Worm (Caenorhabditis elegans) whole organism, L1 larva: ENCODE results near the gene lin-18.
A peak's percentile ranks its signal among the peaks of the same experiment; 100 is the strongest.

ENCODE experiments used
- F16B12.6 ChIP-seq: fragments of 150-350 bp; optimal IDR thresholded peaks from 2 replicates; lab custom pipeline; 2014; ENCODE audit warnings: missing biosample characterization, missing genetic modification characterization
- Y116A8C.19 ChIP-seq: sonication (generic microtip); optimal IDR thresholded peaks from 2 replicates; lab custom pipeline; 2016; ENCODE audit warnings: missing compliant biosample characterization, missing genetic modification characterization, borderline replicate concordance
- alr-1 ChIP-seq: fragments of 200-800 bp; sonication (Bioruptor generic); optimal IDR thresholded peaks from 2 replicates; lab custom pipeline; 2018; ENCODE audit warnings: borderline replicate concordance, mild to moderate bottlenecking, missing genetic modification characterization, missing compliant biosample characterization
- ceh-88 ChIP-seq: fragments of 200-800 bp; sonication (Bioruptor generic); IDR thresholded peaks from 2 replicates; pipeline ENCODE4 v1.3.6; 2022; ENCODE audit warnings: missing genetic modification characterization, missing compliant biosample characterization
- dsc-1 ChIP-seq: sonication (generic microtip); optimal IDR thresholded peaks from 2 replicates; lab custom pipeline; 2016; ENCODE audit warnings: mild to moderate bottlenecking, missing genetic modification characterization, missing compliant biosample characterization
- efl-1 ChIP-seq, 4 experiments: fragments of 150-350 bp; optimal IDR thresholded peaks in 3 of 4; peaks in 1 of 4; 1 replicate in 1 of 4; 2 replicates in 3 of 4; lab custom pipeline; 2014; ENCODE audit warnings: missing biosample characterization in 2 of 4, missing genetic modification characterization in 2 of 4, missing genetic modification reagents in 2 of 4
- egl-27 ChIP-seq, 2 experiments: fragments of 150-350 bp in 1 of 2; sonication (generic microtip); optimal IDR thresholded peaks; 3 replicates each; lab custom pipeline; 2017 to 2018; ENCODE audit warnings: missing biosample characterization in 2 of 2, missing genetic modification characterization in 2 of 2, missing genetic modification reagents in 2 of 2
- elt-2 ChIP-seq: sonication (generic microtip); optimal IDR thresholded peaks from 2 replicates; lab custom pipeline; 2016; ENCODE audit warnings: missing genetic modification characterization, mild to moderate bottlenecking, inconsistent platforms, missing compliant biosample characterization, missing genetic modification reagents
- ets-5 ChIP-seq: fragments of 200-800 bp; sonication (Bioruptor generic); IDR thresholded peaks from 2 replicates; pipeline ENCODE4 v1.3.6; 2022; ENCODE audit warnings: missing genetic modification characterization, missing compliant biosample characterization
- fkh-4 ChIP-seq: sonication (generic microtip); optimal IDR thresholded peaks from 2 replicates; lab custom pipeline; 2016; ENCODE audit warnings: missing compliant biosample characterization, missing genetic modification characterization, borderline replicate concordance
- fos-1 ChIP-seq: fragments of 150-350 bp; optimal IDR thresholded peaks from 2 replicates; lab custom pipeline; 2014; ENCODE audit warnings: missing biosample characterization, missing genetic modification characterization
- grh-1 ChIP-seq: fragments of 200-800 bp; sonication (Bioruptor generic); IDR thresholded peaks from 2 replicates; pipeline ENCODE4 v1.3.6; 2022; ENCODE audit warnings: missing genetic modification reagents, missing genetic modification characterization, missing compliant biosample characterization
- hpl-2 ChIP-seq: fragments of 150-350 bp; optimal IDR thresholded peaks from 2 replicates; lab custom pipeline; 2014; ENCODE audit warnings: missing biosample characterization, missing genetic modification reagents, missing genetic modification characterization
- irx-1 ChIP-seq: sonication (generic microtip); optimal IDR thresholded peaks from 2 replicates; lab custom pipeline; 2016; ENCODE audit warnings: missing genetic modification characterization, missing compliant biosample characterization
- isw-1 ChIP-seq: fragments of 200-800 bp; sonication (Bioruptor generic); IDR thresholded peaks from 2 replicates; pipeline ENCODE4 v1.3.6; 2022; ENCODE audit warnings: missing genetic modification characterization, missing compliant biosample characterization
- jun-1 ChIP-seq: fragments of 150-350 bp; optimal IDR thresholded peaks from 2 replicates; lab custom pipeline; 2014; ENCODE audit warnings: missing biosample characterization, missing genetic modification reagents, missing genetic modification characterization
- lin-14 ChIP-seq: fragments of 200-800 bp; sonication (Bioruptor generic); optimal IDR thresholded peaks from 2 replicates; lab custom pipeline; 2018; ENCODE audit warnings: mild to moderate bottlenecking, missing genetic modification characterization, moderate library complexity, missing compliant biosample characterization
- lin-15B ChIP-seq: fragments of 150-350 bp; sonication (generic microtip); optimal IDR thresholded peaks from 3 replicates; lab custom pipeline; 2014; ENCODE audit warnings: missing biosample characterization, missing genetic modification characterization
- lin-35 ChIP-seq, 2 experiments: fragments of 150-350 bp; optimal IDR thresholded peaks; 2 replicates each; lab custom pipeline; 2014; ENCODE audit warnings: missing biosample characterization in 2 of 2, missing genetic modification characterization in 2 of 2, missing genetic modification reagents in 2 of 2
- lin-39 ChIP-seq: fragments of 150-350 bp; optimal IDR thresholded peaks from 2 replicates; lab custom pipeline; 2014; ENCODE audit warnings: missing biosample characterization, missing genetic modification reagents, missing genetic modification characterization
- mef-2 ChIP-seq: fragments of 150-350 bp; optimal IDR thresholded peaks from 2 replicates; lab custom pipeline; 2014; ENCODE audit warnings: missing biosample characterization, missing genetic modification characterization
- nhr-20 ChIP-seq: sonication (generic microtip); optimal IDR thresholded peaks from 2 replicates; lab custom pipeline; 2016; ENCODE audit warnings: mild to moderate bottlenecking, missing genetic modification characterization, missing compliant biosample characterization
- nhr-237 ChIP-seq: fragments of 150-350 bp; optimal IDR thresholded peaks from 2 replicates; lab custom pipeline; 2014; ENCODE audit warnings: missing biosample characterization, missing genetic modification characterization
- nhr-28 ChIP-seq: fragments of 150-350 bp; optimal IDR thresholded peaks from 2 replicates; lab custom pipeline; 2014; ENCODE audit warnings: missing biosample characterization, missing genetic modification characterization
- nhr-76 ChIP-seq: sonication (generic microtip); optimal IDR thresholded peaks from 2 replicates; lab custom pipeline; 2017; ENCODE audit warnings: missing biosample characterization, missing genetic modification characterization
- nhr-84 ChIP-seq: sonication (generic microtip); optimal IDR thresholded peaks from 2 replicates; lab custom pipeline; 2017; ENCODE audit warnings: missing biosample characterization, missing genetic modification characterization
- snpc-4 ChIP-seq: fragments of 150-350 bp; optimal IDR thresholded peaks from 2 replicates; lab custom pipeline; 2014; ENCODE audit warnings: missing biosample characterization, missing genetic modification characterization
- sox-4 ChIP-seq: sonication (generic microtip); optimal IDR thresholded peaks from 2 replicates; lab custom pipeline; 2016; ENCODE audit warnings: missing genetic modification characterization, missing compliant biosample characterization
- sptf-1 ChIP-seq: fragments of 150-350 bp; optimal IDR thresholded peaks from 2 replicates; lab custom pipeline; 2014; ENCODE audit warnings: missing biosample characterization, missing genetic modification characterization
- sup-37 ChIP-seq: fragments of 200-800 bp; sonication (Bioruptor generic); optimal IDR thresholded peaks from 2 replicates; lab custom pipeline; 2018; ENCODE audit warnings: mild to moderate bottlenecking, missing genetic modification characterization, missing compliant biosample characterization
- tbx-2 ChIP-seq: sonication (generic microtip); optimal IDR thresholded peaks from 2 replicates; lab custom pipeline; 2016; ENCODE audit warnings: missing genetic modification characterization, missing compliant biosample characterization
- unc-130 ChIP-seq: fragments of 150-350 bp; optimal IDR thresholded peaks from 2 replicates; lab custom pipeline; 2017; ENCODE audit warnings: missing biosample characterization, missing genetic modification characterization, inconsistent platforms
- unc-62 ChIP-seq: fragments of 150-350 bp; optimal IDR thresholded peaks from 2 replicates; lab custom pipeline; 2014; ENCODE audit warnings: missing biosample characterization, missing genetic modification reagents, missing genetic modification characterization
- unc-86 ChIP-seq: sonication (generic microtip); optimal IDR thresholded peaks from 2 replicates; lab custom pipeline; 2016; ENCODE audit warnings: missing genetic modification characterization, missing compliant biosample characterization
- unc-98 ChIP-seq: fragments of 200-800 bp; sonication (Bioruptor generic); IDR thresholded peaks from 2 replicates; pipeline ENCODE4 v1.3.6; 2022; ENCODE audit warnings: missing genetic modification characterization, missing compliant biosample characterization
- vab-15 ChIP-seq: sonication (generic microtip); optimal IDR thresholded peaks from 2 replicates; lab custom pipeline; 2017; ENCODE audit warnings: missing genotype, mild to moderate bottlenecking, missing genetic modification characterization, missing compliant biosample characterization
- xbp-1 ChIP-seq: sonication (generic microtip); optimal IDR thresholded peaks from 2 replicates; lab custom pipeline; 2016; ENCODE audit warnings: missing genetic modification characterization, missing compliant biosample characterization
- ztf-11 ChIP-seq, 2 experiments: sonication (generic microtip); optimal IDR thresholded peaks; 2 replicates each; lab custom pipeline; 2016 to 2017; ENCODE audit warnings: missing genetic modification characterization in 2 of 2, missing biosample characterization in 1 of 2, missing compliant biosample characterization in 1 of 2

lin-18 gene

ce11 chrX:3969980-3970403, 11.6 kb downstream of the lin-18 start (continued):
- TF ChIP-seq tbx-2 (tag; lab: Kevin White, UChicago) (peak; percentile 71), alr-1 (tag; lab: Kevin White, UChicago) (no peak), grh-1 (GFP tag; lab: Robert Waterston, UW) (peak; percentile 61; the same call in 1 of the 2 replicates), ztf-11 (tag; optimal IDR thresholded peaks at IDR 0.05; lab: Kevin White, UChicago) (peak in 1 of 2 experiments; percentile 49), hpl-2 (GFP tag; lab: Kevin White, UChicago) (no peak), isw-1 (GFP tag; lab: Robert Waterston, UW) (peak; percentile 29), lin-14 (peak; percentile 89), egl-27 (tag; optimal IDR thresholded peaks at IDR 0.05; lab: Kevin White, UChicago) (peak in 1 of 2 experiments; percentile 41)

ce11 chrX:3970786-3971185, 12.4 kb downstream of the lin-18 start:
- TF ChIP-seq fkh-4 (tag; lab: Kevin White, UChicago): no peak
- no peak for TF ChIP-seq tbx-2 (tag; lab: Kevin White, UChicago)
- TF ChIP-seq sptf-1 (tag; lab: Kevin White, UChicago): no peak
- TF ChIP-seq ceh-88: no peak
- no peak for TF ChIP-seq jun-1 (tag; lab: Kevin White, UChicago)
- no peak for TF ChIP-seq lin-35 (GFP tag; optimal IDR thresholded peaks at IDR 0.05; lab: Kevin White, UChicago)
- no peak for TF ChIP-seq F16B12.6 (tag; lab: Kevin White, UChicago)
- TF ChIP-seq nhr-76: no peak
- no peak for TF ChIP-seq unc-98 (GFP tag; lab: Robert Waterston, UW)
- TF ChIP-seq unc-86 (tag; lab: Kevin White, UChicago): no peak
- TF ChIP-seq xbp-1 (tag; lab: Kevin White, UChicago): no peak

ce11 chrX:3973534-3973933, 15.2 kb downstream of the lin-18 start, which contains the start of gene C16B8.4:
Gene C16B8.4, minus strand, starts transcription at chrX:3973634.
- TF ChIP-seq sup-37 (no peak), nhr-76 (no peak), efl-1 (optimal IDR thresholded peaks at IDR 0.05; lab: Kevin White, UChicago) (no peak), efl-1 (GFP tag; optimal IDR thresholded peaks at IDR 0.05 in 1 of 2; lab: Kevin White, UChicago) (no peak), nhr-237 (no peak), Y116A8C.19 (tag; lab: Kevin White, UChicago) (no peak), irx-1 (no peak), ets-5 (GFP tag; lab: Robert Waterston, UW) (no peak), lin-15B (tag; lab: Kevin White, UChicago) (no peak), vab-15 (tag; lab: Kevin White, UChicago) (no peak)

ce11 chrX:3974160-3974559, 15.8 kb downstream of the lin-18 start:
- TF ChIP-seq snpc-4 (no peak), nhr-237 (no peak), dsc-1 (tag; lab: Kevin White, UChicago) (peak; percentile 76)

ce11 chrX:3976755-3977154, 18.4 kb downstream of the lin-18 start:
- TF ChIP-seq irx-1 (no peak), nhr-84 (no peak), nhr-20 (no peak), sox-4 (tag; lab: Kevin White, UChicago) (no peak), unc-62 (GFP tag; lab: Kevin White, UChicago) (no peak), lin-39 (tag; lab: Kevin White, UChicago) (no peak), dsc-1 (tag; lab: Kevin White, UChicago) (no peak), snpc-4 (no peak), nhr-237 (no peak), fos-1 (tag; lab: Kevin White, UChicago) (no peak), unc-130 (no peak), mef-2 (tag; lab: Kevin White, UChicago) (no peak), elt-2 (tag; lab: Kevin White, UChicago) (no peak), lin-14 (no peak), nhr-28 (tag; lab: Kevin White, UChicago) (no peak)
